Worm (Caenorhabditis elegans) whole organism, L4/young adult: ENCODE data around the gene cec-3.

Experiments
- W03F9.2 ChIP-seq: fragments of 150-350 bp; optimal IDR thresholded peaks from 2 replicates; lab custom pipeline; 2014; ENCODE audit warnings: missing biosample characterization, missing genetic modification characterization
- dao-5 ChIP-seq: sonication (generic microtip); optimal IDR thresholded peaks from 2 replicates; lab custom pipeline; 2016; ENCODE audit warnings: missing genotype, missing genetic modification characterization, moderate library complexity, missing compliant biosample characterization
- him-1 ChIP-seq: sonication (generic microtip); optimal IDR thresholded peaks from 2 replicates; lab custom pipeline; 2016; ENCODE audit warnings: missing genotype, missing genetic modification reagents, missing genetic modification characterization, missing compliant biosample characterization

- TF ChIP-seq dao-5 (tag; lab: Kevin White, UChicago) (no peak), him-1 (tag; lab: Kevin White, UChicago) (no peak), W03F9.2 (no peak)
Observed at ce11 chrII:7887295-7887694, 29.9 kb upstream of the cec-3 start.
